Worm (Caenorhabditis elegans) whole organism, young adult: ENCODE measurements around the gene mtcu-2.

Source experiments
- B0336.3 ChIP-seq: fragments of 200-800 bp; sonication (Bioruptor generic); IDR thresholded peaks from 2 replicates; pipeline ENCODE4 v1.3.6; 2022; ENCODE audit warnings: missing genetic modification characterization, missing compliant biosample characterization
- F33H1.4 ChIP-seq: fragments of 200-800 bp; sonication (Bioruptor generic); IDR thresholded peaks from 2 replicates; pipeline ENCODE4 v1.3.6; 2022; ENCODE audit warnings: missing genetic modification reagents, missing genetic modification characterization, missing compliant biosample characterization
- F49E8.2 ChIP-seq: sonication (generic microtip); optimal IDR thresholded peaks from 3 replicates; lab custom pipeline; 2017; ENCODE audit warnings: missing genetic modification characterization, mild to moderate bottlenecking, missing compliant biosample characterization, antibody characterized with exemption, moderate library complexity; ENCODE audit not compliant: insufficient read depth
- Y53F4B.3 ChIP-seq: fragments of 200-800 bp; sonication (Bioruptor generic); IDR thresholded peaks from 2 replicates; pipeline ENCODE4 v1.3.6; 2022; ENCODE audit warnings: missing genetic modification reagents, missing genetic modification characterization, missing compliant biosample characterization
- Y56A3A.18 ChIP-seq: fragments of 200-800 bp; sonication (Bioruptor generic); IDR thresholded peaks from 2 replicates; pipeline ENCODE4 v1.3.6; 2022; ENCODE audit warnings: missing genetic modification reagents, missing genetic modification characterization, missing compliant biosample characterization
- Y67H2A.10 ChIP-seq: fragments of 200-800 bp; sonication (Bioruptor generic); conservative IDR thresholded peaks from 2 replicates; pipeline ENCODE4 v1.3.6; 2022; ENCODE audit warnings: missing genetic modification reagents, missing genetic modification characterization, missing compliant biosample characterization
- Y79H2A.3 ChIP-seq: fragments of 200-800 bp; sonication (Bioruptor generic); conservative IDR thresholded peaks from 2 replicates; pipeline ENCODE4 v1.3.6; 2022; ENCODE audit warnings: missing genetic modification reagents, missing genetic modification characterization, missing compliant biosample characterization
- ZK185.1 ChIP-seq: sonication (generic microtip); optimal IDR thresholded peaks from 2 replicates; lab custom pipeline; 2016; ENCODE audit warnings: mild to moderate bottlenecking, missing genetic modification characterization, missing compliant biosample characterization; ENCODE audit not compliant: poor library complexity, severe bottlenecking
- atf-7 ChIP-seq: sonication (generic microtip); optimal IDR thresholded peaks from 2 replicates; lab custom pipeline; 2017; ENCODE audit warnings: mild to moderate bottlenecking, missing genetic modification characterization, missing compliant biosample characterization
- athp-1 ChIP-seq: sonication (generic microtip); optimal IDR thresholded peaks from 2 replicates; lab custom pipeline; 2017; ENCODE audit warnings: mild to moderate bottlenecking, missing genetic modification characterization, missing compliant biosample characterization
- bed-2 ChIP-seq: fragments of 200-800 bp; sonication (Bioruptor generic); IDR thresholded peaks from 2 replicates; pipeline ENCODE4 v1.3.6; 2022; ENCODE audit warnings: missing genetic modification reagents, missing genetic modification characterization, missing compliant biosample characterization
- cebp-1 ChIP-seq, 2 experiments: fragments of 200-800 bp in 1 of 2; sonication (Bioruptor generic) in 1 of 2; sonication (generic microtip) in 1 of 2; IDR thresholded peaks in 1 of 2; optimal IDR thresholded peaks in 1 of 2; 2 replicates each; pipeline versions ENCODE4 v1.3.6 to Lab custom; 2017 to 2022; ENCODE audit warnings: missing compliant biosample characterization in 2 of 2, missing genetic modification characterization in 2 of 2, mild to moderate bottlenecking in 1 of 2, missing genetic modification reagents in 1 of 2, moderate library complexity in 1 of 2
- ceh-100 ChIP-seq: fragments of 200-800 bp; sonication (Bioruptor generic); IDR thresholded peaks from 2 replicates; pipeline ENCODE4 v1.3.6; 2022; ENCODE audit warnings: missing genetic modification reagents, missing genetic modification characterization, missing compliant biosample characterization
- ceh-40 ChIP-seq: fragments of 200-800 bp; sonication (Bioruptor generic); IDR thresholded peaks from 2 replicates; pipeline ENCODE4 v1.3.6; 2022; ENCODE audit warnings: missing genetic modification characterization, missing compliant biosample characterization
- ceh-58 ChIP-seq: fragments of 200-800 bp; sonication (Bioruptor generic); IDR thresholded peaks from 2 replicates; pipeline ENCODE4 v1.3.6; 2022; ENCODE audit warnings: missing genetic modification characterization, missing compliant biosample characterization
- ceh-79 ChIP-seq: sonication (generic microtip); optimal IDR thresholded peaks from 2 replicates; lab custom pipeline; 2017; ENCODE audit warnings: mild to moderate bottlenecking, missing genetic modification characterization, missing compliant biosample characterization
- chd-7 ChIP-seq: sonication (generic microtip); optimal IDR thresholded peaks from 2 replicates; lab custom pipeline; 2016; ENCODE audit warnings: mild to moderate bottlenecking, missing genetic modification characterization, moderate library complexity, missing compliant biosample characterization
- dpff-1 ChIP-seq: sonication (generic microtip); optimal IDR thresholded peaks from 2 replicates; lab custom pipeline; 2017; ENCODE audit warnings: mild to moderate bottlenecking, missing genetic modification characterization, missing compliant biosample characterization
- ets-4 ChIP-seq: fragments of 200-800 bp; sonication (Bioruptor generic); optimal IDR thresholded peaks from 2 replicates; lab custom pipeline; 2018; ENCODE audit warnings: mild to moderate bottlenecking, missing genetic modification characterization, missing compliant biosample characterization
- fkh-3 ChIP-seq: sonication (generic microtip); optimal IDR thresholded peaks from 2 replicates; lab custom pipeline; 2016; ENCODE audit warnings: mild to moderate bottlenecking, missing genetic modification characterization, missing compliant biosample characterization
- hrde-1 ChIP-seq: sonication (generic microtip); optimal IDR thresholded peaks from 2 replicates; lab custom pipeline; 2016; ENCODE audit warnings: missing genetic modification characterization, mild to moderate bottlenecking, missing compliant biosample characterization, moderate library complexity, missing genotype, missing genetic modification reagents, borderline replicate concordance
- hsf-1 ChIP-seq: fragments of 200-800 bp; sonication (Bioruptor generic); IDR thresholded peaks from 2 replicates; pipeline ENCODE4 v1.3.6; 2022; ENCODE audit warnings: missing genetic modification reagents, missing genetic modification characterization, missing compliant biosample characterization
- lag-1 ChIP-seq: fragments of 200-800 bp; sonication (Bioruptor generic); IDR thresholded peaks from 2 replicates; pipeline ENCODE4 v1.3.6; 2022; ENCODE audit warnings: missing genetic modification reagents, missing genetic modification characterization, missing compliant biosample characterization
- let-526 ChIP-seq: fragments of 200-800 bp; sonication (Bioruptor generic); IDR thresholded peaks from 2 replicates; pipeline ENCODE4 v1.3.6; 2022; ENCODE audit warnings: missing genetic modification reagents, missing genetic modification characterization, missing compliant biosample characterization
- lin-26 ChIP-seq: fragments of 200-800 bp; sonication (Bioruptor generic); IDR thresholded peaks from 2 replicates; pipeline ENCODE4 v1.3.6; 2022; ENCODE audit warnings: missing genetic modification reagents, missing genetic modification characterization, missing compliant biosample characterization
- lir-1 ChIP-seq: fragments of 200-800 bp; sonication (Bioruptor generic); conservative IDR thresholded peaks from 2 replicates; pipeline ENCODE4 v1.3.6; 2022; ENCODE audit warnings: missing genetic modification reagents, missing genetic modification characterization, missing compliant biosample characterization
- lsy-27 ChIP-seq: sonication (generic microtip); optimal IDR thresholded peaks from 2 replicates; lab custom pipeline; 2017; ENCODE audit warnings: missing genetic modification characterization, mild to moderate bottlenecking, missing compliant biosample characterization, antibody characterized with exemption, missing genotype, borderline replicate concordance; ENCODE audit not compliant: insufficient read depth
- madf-3 ChIP-seq: fragments of 200-800 bp; sonication (Bioruptor generic); IDR thresholded peaks from 2 replicates; pipeline ENCODE4 v1.3.6; 2022; ENCODE audit warnings: missing genetic modification reagents, missing genetic modification characterization, missing compliant biosample characterization
- mcd-1 ChIP-seq: fragments of 200-800 bp; sonication (Bioruptor generic); IDR thresholded peaks from 2 replicates; pipeline ENCODE4 v1.3.6; 2022; ENCODE audit warnings: missing genetic modification reagents, missing genetic modification characterization, missing compliant biosample characterization
- nfya-1 ChIP-seq: sonication (generic microtip); optimal IDR thresholded peaks from 2 replicates; lab custom pipeline; 2017; ENCODE audit warnings: antibody characterized with exemption, missing compliant biosample characterization, missing genetic modification characterization, borderline replicate concordance; ENCODE audit not compliant: insufficient read depth
- nhr-90 ChIP-seq: sonication (generic microtip); optimal IDR thresholded peaks from 2 replicates; lab custom pipeline; 2016; ENCODE audit warnings: missing genotype, mild to moderate bottlenecking, missing genetic modification characterization, missing compliant biosample characterization
- snpc-1.1 ChIP-seq: sonication (generic microtip); optimal IDR thresholded peaks from 2 replicates; lab custom pipeline; 2017; ENCODE audit warnings: missing genetic modification characterization, mild to moderate bottlenecking, missing compliant biosample characterization, antibody characterized with exemption, moderate library complexity, missing genotype, missing genetic modification reagents; ENCODE audit not compliant: insufficient read depth
- sptf-2 ChIP-seq: fragments of 200-800 bp; sonication (Bioruptor generic); optimal IDR thresholded peaks from 2 replicates; lab custom pipeline; 2018; ENCODE audit warnings: mild to moderate bottlenecking, missing genetic modification characterization, missing compliant biosample characterization
- tbx-9 ChIP-seq: sonication (generic microtip); optimal IDR thresholded peaks from 2 replicates; lab custom pipeline; 2016; ENCODE audit warnings: borderline replicate concordance, missing genetic modification characterization, inconsistent platforms, missing compliant biosample characterization
- unc-130 ChIP-seq: sonication (generic microtip); optimal IDR thresholded peaks from 2 replicates; lab custom pipeline; 2016; ENCODE audit warnings: missing genetic modification reagents, missing genetic modification characterization, missing compliant biosample characterization
- ztf-22 ChIP-seq: fragments of 200-800 bp; sonication (Bioruptor generic); optimal IDR thresholded peaks from 2 replicates; lab custom pipeline; 2018; ENCODE audit warnings: mild to moderate bottlenecking, missing genetic modification characterization, moderate library complexity, missing compliant biosample characterization

The mtcu-2 gene

ce11 chrII:10016013-10016412 is 17.0 kb downstream of the mtcu-2 start, which contains the start of gene lec-2 (continued):
- TF ChIP-seq lin-26 (GFP tag; lab: Robert Waterston, UW) (peak; percentile 63), ztf-22 (no peak), lag-1 (no peak), lir-1 (GFP tag; lab: Robert Waterston, UW) (no peak), ets-4 (GFP tag; lab: Kevin White, UChicago) (no peak), hsf-1 (GFP tag; lab: Robert Waterston, UW) (no peak), Y79H2A.3 (no peak), sptf-2 (no peak), madf-3 (no peak), mcd-1 (GFP tag; lab: Robert Waterston, UW) (peak; percentile 36; the same call in 1 of the 2 replicates), ceh-79 (tag; lab: Kevin White, UChicago) (no peak), athp-1 (tag; lab: Kevin White, UChicago) (no peak), Y67H2A.10 (no peak), dpff-1 (tag; lab: Kevin White, UChicago) (no peak)

DNA sequence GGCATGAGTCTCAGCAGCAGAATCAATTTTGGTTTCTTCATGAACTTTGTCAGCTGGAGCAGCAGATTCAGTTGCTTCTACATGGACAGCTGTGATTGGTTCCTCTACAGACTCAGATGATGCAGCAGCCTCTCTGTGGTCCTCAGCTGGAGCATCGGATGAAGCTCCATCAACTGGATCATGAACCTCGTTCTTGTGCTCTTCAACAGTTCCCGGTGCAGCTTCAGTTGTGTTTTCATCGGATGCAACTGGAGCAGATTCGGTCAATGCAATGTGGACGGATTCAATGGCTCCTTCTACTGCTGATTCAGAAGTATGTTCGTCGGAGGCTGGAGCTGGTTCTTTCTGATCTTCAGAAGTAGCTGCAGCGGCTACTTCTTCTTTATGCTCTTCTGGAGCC is 18.6 kb downstream of the mtcu-2 start:
- TF ChIP-seq cebp-1 (GFP tag; IDR thresholded peaks at IDR 0.05; lab: Robert Waterston, UW) (no peak), cebp-1 (tag; optimal IDR thresholded peaks at IDR 0.05; lab: Kevin White, UChicago) (no peak)

DNA sequence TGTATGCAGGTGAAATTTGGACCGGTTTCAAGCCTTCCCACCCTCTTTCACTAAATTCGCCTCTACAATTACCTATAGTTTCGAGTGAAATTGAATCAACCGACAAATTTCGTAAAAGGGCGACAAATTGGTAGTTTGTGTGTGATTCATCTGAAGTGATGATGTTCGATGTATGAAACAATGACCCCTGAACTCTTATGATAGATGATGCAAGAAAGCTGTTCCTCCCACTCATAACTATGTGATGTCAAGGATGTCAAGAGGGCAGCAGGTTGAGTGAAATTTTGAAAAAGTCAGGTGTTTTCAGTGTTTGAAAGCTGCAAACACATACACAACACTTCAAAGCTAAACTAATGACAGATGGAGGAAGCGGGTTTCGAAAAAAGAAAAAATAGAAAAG is 20.5 kb downstream of the mtcu-2 start:
- TF ChIP-seq snpc-1.1 (tag; lab: Kevin White, UChicago), result no peak
- TF ChIP-seq cebp-1 (GFP tag; IDR thresholded peaks at IDR 0.05; lab: Robert Waterston, UW), result no peak
- TF ChIP-seq cebp-1 (tag; optimal IDR thresholded peaks at IDR 0.05; lab: Kevin White, UChicago), result peak; percentile 5
- TF ChIP-seq tbx-9 (tag; lab: Kevin White, UChicago), result no peak
- TF ChIP-seq atf-7 (tag; lab: Kevin White, UChicago), result no peak
- TF ChIP-seq Y56A3A.18 (GFP tag; lab: Robert Waterston, UW), result 0 out of 2 replicates have a peak, but pooled peaks have one; percentile 16

- TF ChIP-seq hrde-1 (no peak), unc-130 (GFP tag; lab: Kevin White, UChicago) (no peak), Y53F4B.3 (GFP tag; lab: Robert Waterston, UW) (no peak), ceh-58 (GFP tag; lab: Robert Waterston, UW) (no peak), lsy-27 (tag; lab: Kevin White, UChicago) (no peak), let-526 (GFP tag; lab: Robert Waterston, UW) (no peak), mcd-1 (GFP tag; lab: Robert Waterston, UW) (no peak), F49E8.2 (tag; lab: Kevin White, UChicago) (no peak), fkh-3 (tag; lab: Kevin White, UChicago) (no peak), ceh-40 (GFP tag; lab: Robert Waterston, UW) (no peak), nhr-90 (no peak), B0336.3 (no peak), nfya-1 (tag; lab: Kevin White, UChicago) (no peak), dpff-1 (tag; lab: Kevin White, UChicago) (no peak)
- TF ChIP-seq, all 124 proteins: peak for 0
Measured at ce11 chrII:10011733-10012132, 21.3 kb downstream of the mtcu-2 start.

ce11 chrII:10010914-10011313 is 22.1 kb downstream of the mtcu-2 start:
- no peak for TF ChIP-seq cebp-1 (GFP tag; IDR thresholded peaks at IDR 0.05; lab: Robert Waterston, UW)
- no peak for TF ChIP-seq cebp-1 (tag; optimal IDR thresholded peaks at IDR 0.05; lab: Kevin White, UChicago)
- no peak for TF ChIP-seq ZK185.1 (tag; lab: Kevin White, UChicago)
- TF ChIP-seq bed-2 (GFP tag; lab: Robert Waterston, UW), result no peak
- no peak for TF ChIP-seq F33H1.4 (GFP tag; lab: Robert Waterston, UW)
- no peak for TF ChIP-seq ceh-100
- TF ChIP-seq ztf-22, result no peak
- TF ChIP-seq lag-1, result no peak
- no peak for TF ChIP-seq chd-7 (tag; lab: Kevin White, UChicago)
- TF ChIP-seq sptf-2, result no peak
- TF ChIP-seq athp-1 (tag; lab: Kevin White, UChicago), result no peak
- TF ChIP-seq, all 124 proteins: peak for 0
